Worm (Caenorhabditis elegans) whole organism, mixed stage, embryonic: ENCODE results near the gene sdz-38.
A peak's percentile ranks its signal among the peaks of the same experiment; 100 is the strongest.

Experiments
- M03D4.4 ChIP-seq: sonication (generic microtip); optimal IDR thresholded peaks from 2 replicates; lab custom pipeline; 2017; ENCODE audit warnings: mild to moderate bottlenecking, missing genetic modification characterization, missing compliant biosample characterization
- ceh-43 ChIP-seq: fragments of 200-800 bp; sonication (Bioruptor generic); optimal IDR thresholded peaks from 2 replicates; lab custom pipeline; 2018; ENCODE audit warnings: mild to moderate bottlenecking, missing genetic modification characterization, moderate library complexity, missing compliant biosample characterization
- ceh-83 ChIP-seq: fragments of 200-800 bp; sonication (Bioruptor generic); optimal IDR thresholded peaks from 2 replicates; lab custom pipeline; 2018; ENCODE audit warnings: mild to moderate bottlenecking, missing genetic modification characterization, missing compliant biosample characterization
- ces-1 ChIP-seq: fragments of 150-350 bp; optimal IDR thresholded peaks from 2 replicates; lab custom pipeline; 2014; ENCODE audit warnings: missing biosample characterization, missing genetic modification reagents, missing genetic modification characterization
- cnd-1 ChIP-seq: fragments of 200-800 bp; sonication (Bioruptor generic); optimal IDR thresholded peaks from 2 replicates; lab custom pipeline; 2018; ENCODE audit warnings: mild to moderate bottlenecking, missing genetic modification characterization, missing compliant biosample characterization
- drap-1 ChIP-seq: fragments of 200-800 bp; sonication (Bioruptor generic); optimal IDR thresholded peaks from 3 replicates; lab custom pipeline; 2018; ENCODE audit warnings: mild to moderate bottlenecking, missing genetic modification characterization, missing compliant biosample characterization
- elt-1 ChIP-seq: sonication (generic microtip); optimal IDR thresholded peaks from 2 replicates; lab custom pipeline; 2017; ENCODE audit warnings: missing genetic modification characterization, mild to moderate bottlenecking, missing compliant biosample characterization, antibody characterized with exemption, moderate library complexity, borderline replicate concordance; ENCODE audit not compliant: insufficient read depth
- ham-2 ChIP-seq: fragments of 200-800 bp; sonication (Bioruptor generic); optimal IDR thresholded peaks from 2 replicates; lab custom pipeline; 2018; ENCODE audit warnings: mild to moderate bottlenecking, missing genetic modification characterization, missing compliant biosample characterization
- hlh-1 ChIP-seq: fragments of 150-350 bp; optimal IDR thresholded peaks from 2 replicates; lab custom pipeline; 2014; ENCODE audit warnings: missing biosample characterization, missing genetic modification reagents, missing genetic modification characterization
- lin-13 ChIP-seq: fragments of 150-350 bp; optimal IDR thresholded peaks from 2 replicates; lab custom pipeline; 2014; ENCODE audit warnings: missing biosample characterization, missing genetic modification characterization
- mab-5 ChIP-seq: fragments of 150-350 bp; optimal IDR thresholded peaks from 2 replicates; lab custom pipeline; 2014; ENCODE audit warnings: missing biosample characterization, missing genetic modification characterization
- mep-1 ChIP-seq: fragments of 150-350 bp; optimal IDR thresholded peaks from 2 replicates; lab custom pipeline; 2017; ENCODE audit warnings: missing biosample characterization, missing genetic modification reagents, missing genetic modification characterization, inconsistent platforms
- mls-2 ChIP-seq: sonication (generic microtip); optimal IDR thresholded peaks from 2 replicates; lab custom pipeline; 2016; ENCODE audit warnings: mild to moderate bottlenecking, missing genetic modification characterization, moderate library complexity, missing compliant biosample characterization
- nhr-237 ChIP-seq: fragments of 150-350 bp; optimal IDR thresholded peaks from 2 replicates; lab custom pipeline; 2014; ENCODE audit warnings: missing biosample characterization, missing genetic modification characterization
- pha-4 ChIP-seq: fragments of 150-350 bp; optimal IDR thresholded peaks from 2 replicates; lab custom pipeline; 2018; ENCODE audit warnings: missing biosample characterization, missing genetic modification reagents, missing genetic modification characterization
- sem-2 ChIP-seq: fragments of 200-800 bp; sonication (Bioruptor generic); optimal IDR thresholded peaks from 2 replicates; lab custom pipeline; 2018; ENCODE audit warnings: mild to moderate bottlenecking, missing genetic modification characterization, missing compliant biosample characterization
- sptf-1 ChIP-seq: sonication (generic microtip); optimal IDR thresholded peaks from 2 replicates; lab custom pipeline; 2017; ENCODE audit warnings: mild to moderate bottlenecking, missing genetic modification characterization, moderate library complexity, missing compliant biosample characterization
- unc-120 ChIP-seq: sonication (generic microtip); optimal IDR thresholded peaks from 2 replicates; lab custom pipeline; 2017; ENCODE audit warnings: missing genetic modification characterization, missing compliant biosample characterization; ENCODE audit not compliant: poor library complexity, severe bottlenecking
- unc-39 ChIP-seq: fragments of 150-350 bp; optimal IDR thresholded peaks from 2 replicates; lab custom pipeline; 2014; ENCODE audit warnings: missing biosample characterization, missing genetic modification characterization
- unc-62 ChIP-seq: fragments of 150-350 bp; optimal IDR thresholded peaks from 2 replicates; lab custom pipeline; 2014; ENCODE audit warnings: missing biosample characterization, missing genetic modification reagents, missing genetic modification characterization
- zip-8 ChIP-seq: fragments of 150-350 bp; optimal IDR thresholded peaks from 2 replicates; lab custom pipeline; 2014; ENCODE audit warnings: missing biosample characterization, missing genetic modification characterization
- ztf-11 ChIP-seq: fragments of 150-350 bp; optimal IDR thresholded peaks from 2 replicates; lab custom pipeline; 2014; ENCODE audit warnings: missing biosample characterization, missing genetic modification characterization

Gene sdz-38

ce11 chrII:9986635-9987575 lies 5.2 kb upstream of the sdz-38 start:
- peak; percentile 63 for TF ChIP-seq hlh-1
- no peak for TF ChIP-seq ceh-83 (GFP tag; lab: Kevin White, UChicago)
- TF ChIP-seq ceh-43 (GFP tag; lab: Kevin White, UChicago): no peak
- TF ChIP-seq unc-62 (GFP tag; lab: Kevin White, UChicago): peak; percentile 64
- TF ChIP-seq, all 35 proteins: peak for 2

DNA sequence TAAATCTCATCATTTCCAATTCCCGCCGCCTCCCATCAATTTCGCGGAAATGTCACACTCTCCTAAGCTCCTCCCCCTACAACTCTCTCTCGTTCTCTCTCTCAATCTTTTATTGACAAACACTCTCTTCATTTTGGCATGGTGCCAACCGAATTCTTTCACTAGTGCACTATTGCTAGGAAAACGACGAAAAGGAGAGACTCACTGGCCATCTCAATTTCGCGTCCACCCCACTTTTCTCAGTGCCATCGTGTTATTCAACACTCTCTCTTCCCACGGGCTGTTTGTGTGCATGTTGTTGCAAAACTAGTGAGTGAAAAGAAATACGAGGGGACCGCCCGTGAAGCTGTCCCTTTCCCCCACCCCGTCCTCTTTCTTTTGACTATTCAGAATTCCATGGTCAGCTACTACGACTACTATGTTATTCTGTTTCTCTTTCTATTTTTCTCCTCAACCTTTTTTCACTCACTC lies 3.2 kb upstream of the sdz-38 start:
- TF ChIP-seq elt-1 (tag; lab: Kevin White, UChicago): no peak
- peak; percentile 2 for TF ChIP-seq hlh-1
- TF ChIP-seq unc-62 (GFP tag; lab: Kevin White, UChicago): peak; percentile 89
- TF ChIP-seq sptf-1 (tag; lab: Kevin White, UChicago): peak; percentile 42
- no peak for TF ChIP-seq ces-1
- TF ChIP-seq mls-2 (tag; lab: Kevin White, UChicago): peak; percentile 21
- peak; percentile 86 for TF ChIP-seq unc-120
- TF ChIP-seq ztf-11 (tag; lab: Kevin White, UChicago): no peak
- peak; percentile 53 for TF ChIP-seq mep-1 (tag; lab: Kevin White, UChicago)

DNA sequence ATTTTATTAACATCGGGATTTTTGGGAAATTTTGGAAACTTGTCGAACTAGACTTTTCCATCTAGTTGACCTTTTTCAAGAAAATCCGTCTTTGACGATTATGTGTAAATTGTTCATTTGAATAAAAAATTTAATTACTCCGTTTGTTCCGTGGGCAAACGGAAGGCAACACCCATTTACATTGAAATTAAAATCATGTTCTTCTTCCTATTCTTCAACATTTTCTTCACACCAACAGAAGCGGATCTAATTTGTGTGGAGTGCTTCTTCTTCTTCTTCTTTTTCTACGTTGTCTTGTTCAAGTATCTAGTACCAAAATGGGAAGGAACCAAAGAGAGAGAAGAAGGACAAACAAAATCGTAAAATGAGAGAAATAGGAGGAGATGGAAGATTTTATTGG lies 777 bp upstream of the sdz-38 start:
- no peak for TF ChIP-seq pha-4 (tag; lab: Kevin White, UChicago)
- TF ChIP-seq ces-1: peak; percentile 93

ce11 chrII:9980077-9980631 lies 1.5 kb downstream of the sdz-38 start, which contains the start of gene ZK892.6:
TSS of gene ZK892.6 (minus strand) at chrII:9980127.
- no peak for TF ChIP-seq mep-1 (tag; lab: Kevin White, UChicago)

DNA sequence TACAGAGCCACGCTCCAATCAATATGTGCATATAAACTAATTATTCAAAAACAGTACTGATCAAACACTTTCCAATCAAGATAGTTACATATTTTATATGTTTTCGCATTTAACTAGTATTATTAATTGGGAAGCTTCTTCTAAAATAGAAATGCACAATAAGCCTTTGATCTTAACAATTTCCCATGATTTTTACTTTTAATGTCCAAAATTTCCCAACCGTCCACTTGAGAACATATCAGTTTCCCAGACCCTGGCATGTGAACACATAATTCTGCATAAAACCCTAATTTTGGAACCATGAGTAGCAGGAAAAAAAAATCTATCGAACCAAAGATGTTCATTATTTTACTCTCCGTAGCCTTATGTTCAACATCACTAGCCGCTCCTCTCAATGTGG lies 5.3 kb downstream of the sdz-38 start, which contains the start of gene R53.8:
Gene R53.8, plus strand, starts transcription at position 301 of the 400 bp plus-strand sequence.
- no peak for TF ChIP-seq mab-5 (tag; lab: Kevin White, UChicago)
- no peak for TF ChIP-seq zip-8
- TF ChIP-seq ceh-83 (GFP tag; lab: Kevin White, UChicago): no peak
- TF ChIP-seq nhr-237 (tag; lab: Kevin White, UChicago): no peak
- no peak for TF ChIP-seq M03D4.4 (tag; lab: Kevin White, UChicago)
- TF ChIP-seq sem-2 (GFP tag; lab: Kevin White, UChicago): no peak
- TF ChIP-seq hlh-1: no peak
- TF ChIP-seq lin-13 (tag; lab: Kevin White, UChicago): no peak
- no peak for TF ChIP-seq drap-1 (GFP tag; lab: Kevin White, UChicago)

DNA sequence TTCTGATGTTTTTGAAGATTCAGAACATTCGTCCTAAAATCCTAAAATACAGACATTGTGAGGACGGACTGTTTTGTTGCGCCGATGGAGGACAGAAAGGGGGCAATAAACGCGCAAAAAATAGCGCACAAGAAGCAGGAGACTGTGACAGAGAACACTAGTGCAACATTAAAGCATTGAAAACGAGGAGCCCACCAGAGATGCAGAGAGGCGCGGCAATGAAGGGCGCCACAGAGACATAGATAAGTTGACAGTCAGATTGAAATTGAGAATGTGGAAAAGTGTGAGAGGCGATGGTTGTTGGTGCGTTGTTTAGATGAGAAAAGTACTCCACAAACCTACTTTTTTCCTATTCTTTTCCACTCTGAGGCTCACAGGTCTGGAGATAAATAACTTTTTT lies 6.7 kb downstream of the sdz-38 start, which contains the start of gene aakg-5:
Gene aakg-5, minus strand, starts transcription at position 159 of the 400 bp plus-strand sequence.
- TF ChIP-seq cnd-1: no peak
- TF ChIP-seq ces-1: no peak
- no peak for TF ChIP-seq hlh-1
- no peak for TF ChIP-seq zip-8
- TF ChIP-seq ceh-83 (GFP tag; lab: Kevin White, UChicago): no peak
- TF ChIP-seq pha-4 (tag; lab: Kevin White, UChicago): peak; percentile 43
- peak; percentile 4 for TF ChIP-seq unc-120
- TF ChIP-seq ham-2: no peak
- no peak for TF ChIP-seq unc-39 (tag; lab: Kevin White, UChicago)

ce11 chrII:9974210-9974609 lies 7.5 kb downstream of the sdz-38 start:
- TF ChIP-seq M03D4.4 (tag; lab: Kevin White, UChicago) (no peak), elt-1 (tag; lab: Kevin White, UChicago) (peak; percentile 52)
